Fruit fly (Drosophila melanogaster) whole organism, embryonic: ENCODE results near the gene ATP7.

Source experiments
- Adf1 ChIP-seq: fragments of 200-800 bp; sonication (Bioruptor generic); IDR thresholded peaks from 2 replicates; pipeline ENCODE4 v1.3.6; 2022; ENCODE audit warnings: missing biosample characterization, missing genetic modification characterization
- Atf3 ChIP-seq: fragments of 200-800 bp; sonication (Bioruptor generic); optimal IDR thresholded peaks from 3 replicates; lab custom pipeline; 2016; ENCODE audit warnings: missing biosample characterization, missing genetic modification characterization
- CG11695 ChIP-seq: fragments of 200-800 bp; sonication (Bioruptor generic); IDR thresholded peaks from 3 replicates; pipeline ENCODE4 v1.3.6; 2022; ENCODE audit warnings: missing biosample characterization, missing genetic modification characterization
- CG15479 ChIP-seq: fragments of 200-800 bp; sonication (Bioruptor generic); optimal IDR thresholded peaks from 3 replicates; lab custom pipeline; 2019; ENCODE audit warnings: missing biosample characterization, mild to moderate bottlenecking, missing genetic modification characterization, moderate library complexity
- CG15696 ChIP-seq: fragments of 200-800 bp; sonication (Bioruptor generic); optimal IDR thresholded peaks from 2 replicates; lab custom pipeline; 2019; ENCODE audit warnings: missing biosample characterization, mild to moderate bottlenecking, missing genetic modification characterization, moderate library complexity
- CG16813 ChIP-seq: fragments of 200-800 bp; sonication (Bioruptor generic); IDR thresholded peaks from 3 replicates; pipeline ENCODE4 v1.3.6; 2022; ENCODE audit warnings: missing biosample characterization, missing genetic modification characterization; ENCODE audit not compliant: partially characterized antibody
- CG30403 ChIP-seq: fragments of 200-800 bp; sonication (Bioruptor generic); optimal IDR thresholded peaks from 3 replicates; lab custom pipeline; 2016; ENCODE audit warnings: missing biosample characterization, missing genetic modification characterization
- CG3407 ChIP-seq: fragments of 200-800 bp; sonication (Bioruptor generic); optimal IDR thresholded peaks from 2 replicates; lab custom pipeline; 2018; ENCODE audit warnings: missing biosample characterization, mild to moderate bottlenecking, missing genetic modification characterization
- CG34422 ChIP-seq: fragments of 200-800 bp; sonication (Bioruptor generic); IDR thresholded peaks from 3 replicates; pipeline ENCODE4 v1.3.6; 2022; ENCODE audit warnings: missing biosample characterization, missing genetic modification characterization
- CG3847 ChIP-seq: fragments of 200-800 bp; sonication (Bioruptor generic); IDR thresholded peaks from 2 replicates; pipeline ENCODE4 v1.3.6; 2022; ENCODE audit warnings: missing biosample characterization, missing genetic modification characterization
- CG4328 ChIP-seq: fragments of 200-800 bp; sonication (Bioruptor generic); optimal IDR thresholded peaks from 3 replicates; lab custom pipeline; 2017; ENCODE audit warnings: missing biosample characterization, missing genetic modification reagents, missing genetic modification characterization
- CG6654 ChIP-seq: fragments of 200-800 bp; sonication (Bioruptor generic); optimal IDR thresholded peaks from 2 replicates; lab custom pipeline; 2017; ENCODE audit warnings: missing biosample characterization, mild to moderate bottlenecking, missing genetic modification characterization
- CG7745 ChIP-seq: fragments of 200-800 bp; sonication (Bioruptor generic); optimal IDR thresholded peaks from 2 replicates; lab custom pipeline; 2018; ENCODE audit warnings: missing biosample characterization, mild to moderate bottlenecking, missing genetic modification characterization, moderate library complexity
- CG7839 ChIP-seq: fragments of 200-800 bp; sonication (Bioruptor generic); optimal IDR thresholded peaks from 3 replicates; lab custom pipeline; 2018; ENCODE audit warnings: missing biosample characterization, mild to moderate bottlenecking, missing genetic modification characterization, moderate library complexity
- CG7987 ChIP-seq: fragments of 200-800 bp; sonication (Bioruptor generic); optimal IDR thresholded peaks from 2 replicates; lab custom pipeline; 2018; ENCODE audit warnings: missing biosample characterization, mild to moderate bottlenecking, missing genetic modification characterization, moderate library complexity
- CG8359 ChIP-seq: fragments of 200-800 bp; sonication (Bioruptor generic); optimal IDR thresholded peaks from 2 replicates; lab custom pipeline; 2017; ENCODE audit warnings: missing biosample characterization, mild to moderate bottlenecking, missing genetic modification characterization, borderline replicate concordance
- CG8924 ChIP-seq: fragments of 200-800 bp; optimal IDR thresholded peaks from 3 replicates; lab custom pipeline; 2019; ENCODE audit warnings: missing biosample characterization, mild to moderate bottlenecking, missing genetic modification characterization, moderate library complexity
- D ChIP-seq, 2 experiments: fragments of 200-800 bp in 1 of 2; fragments of >200 bp in 1 of 2; sonication (Bioruptor generic) in 1 of 2; optimal IDR thresholded peaks; 2 replicates in 1 of 2; 3 replicates in 1 of 2; lab custom pipeline; 2017; ENCODE audit warnings: mild to moderate bottlenecking in 1 of 2, missing biosample characterization in 1 of 2, missing genetic modification characterization in 1 of 2, missing genetic modification reagents in 1 of 2
- Dll ChIP-seq: fragments of 200-800 bp; sonication (Bioruptor generic); IDR thresholded peaks from 4 replicates; pipeline ENCODE4 v1.3.6; 2022; ENCODE audit warnings: missing biosample characterization, missing genetic modification characterization; ENCODE audit not compliant: partially characterized antibody
- ERR ChIP-seq: fragments of 200-800 bp; sonication (Bioruptor generic); optimal IDR thresholded peaks from 2 replicates; lab custom pipeline; 2016; ENCODE audit warnings: missing biosample characterization, missing genetic modification characterization
- H15 ChIP-seq: fragments of 200-800 bp; sonication (Bioruptor generic); IDR thresholded peaks from 3 replicates; pipeline ENCODE4 v1.3.6; 2022; ENCODE audit warnings: missing biosample characterization, missing genetic modification characterization
- HHEX ChIP-seq: fragments of 200-800 bp; sonication (Bioruptor generic); optimal IDR thresholded peaks from 3 replicates; lab custom pipeline; 2017; ENCODE audit warnings: missing biosample characterization, mild to moderate bottlenecking, missing genetic modification characterization, missing genetic modification reagents
- HLHmδ ChIP-seq: fragments of 200-800 bp; sonication (Bioruptor generic); optimal IDR thresholded peaks from 2 replicates; lab custom pipeline; 2018; ENCODE audit warnings: missing biosample characterization, mild to moderate bottlenecking, missing genetic modification characterization, moderate library complexity
- Hr78 ChIP-seq, 2 experiments: fragments of 200-800 bp in 1 of 2; fragments of >200 bp in 1 of 2; sonication (Bioruptor generic) in 1 of 2; optimal IDR thresholded peaks; 2 replicates each; lab custom pipeline; 2017 to 2019; ENCODE audit warnings: missing biosample characterization in 2 of 2, missing genetic modification characterization in 2 of 2, mild to moderate bottlenecking in 1 of 2, moderate library complexity in 1 of 2
- Lpt ChIP-seq: fragments of >200 bp; optimal IDR thresholded peaks from 2 replicates; lab custom pipeline; 2018; ENCODE audit warnings: missing biosample characterization, missing genetic modification characterization
- Opbp ChIP-seq: fragments of 200-800 bp; sonication (Bioruptor generic); IDR thresholded peaks from 3 replicates; pipeline ENCODE4 v1.3.6; 2022; ENCODE audit warnings: missing biosample characterization, missing genetic modification characterization; ENCODE audit not compliant: partially characterized antibody
- Poxn ChIP-seq: fragments of 200-800 bp; sonication (Bioruptor generic); IDR thresholded peaks from 2 replicates; pipeline ENCODE4 v1.3.6; 2022; ENCODE audit warnings: missing biosample characterization, missing genetic modification characterization
- Rfx ChIP-seq: fragments of 200-800 bp; sonication (Bioruptor generic); IDR thresholded peaks from 2 replicates; pipeline ENCODE4 v1.3.6; 2022; ENCODE audit warnings: missing biosample characterization, missing genetic modification characterization
- Trl ChIP-seq, 3 experiments: fragments of >200 bp in 2 of 3; fragments of 200-800 bp in 1 of 3; sonication (Bioruptor generic) in 1 of 3; optimal IDR thresholded peaks; 2 replicates in 1 of 3; 3 replicates in 2 of 3; lab custom pipeline; 2016 to 2017; ENCODE audit warnings: missing biosample characterization in 1 of 3, missing genetic modification characterization in 1 of 3
- YL-1 ChIP-seq: fragments of 200-800 bp; sonication (Bioruptor generic); optimal IDR thresholded peaks from 3 replicates; lab custom pipeline; 2017; ENCODE audit warnings: missing biosample characterization, mild to moderate bottlenecking, missing genetic modification characterization
- ac ChIP-seq: fragments of 200-800 bp; sonication (Bioruptor generic); optimal IDR thresholded peaks from 3 replicates; lab custom pipeline; 2017; ENCODE audit warnings: missing biosample characterization, mild to moderate bottlenecking, missing genetic modification characterization
- ara ChIP-seq: fragments of 200-800 bp; sonication (Bioruptor generic); IDR thresholded peaks from 2 replicates; pipeline ENCODE4 v1.3.6; 2022; ENCODE audit warnings: missing biosample characterization, missing genetic modification characterization
- btn ChIP-seq: fragments of 200-800 bp; sonication (Bioruptor generic); optimal IDR thresholded peaks from 2 replicates; lab custom pipeline; 2016; ENCODE audit warnings: missing biosample characterization, missing genetic modification characterization
- crc ChIP-seq: fragments of 200-800 bp; sonication (Bioruptor generic); optimal IDR thresholded peaks from 2 replicates; lab custom pipeline; 2016; ENCODE audit warnings: missing biosample characterization, missing genetic modification characterization
- crp ChIP-seq, 2 experiments: fragments of 200-800 bp; sonication (Bioruptor generic); optimal IDR thresholded peaks; 2 replicates in 1 of 2; 3 replicates in 1 of 2; lab custom pipeline; 2017; ENCODE audit warnings: missing biosample characterization in 2 of 2, missing genetic modification characterization in 2 of 2, mild to moderate bottlenecking in 1 of 2, moderate library complexity in 1 of 2
- dan ChIP-seq: fragments of 200-800 bp; sonication (Bioruptor generic); IDR thresholded peaks from 2 replicates; pipeline ENCODE4 v1.3.6; 2022; ENCODE audit warnings: missing biosample characterization, missing genetic modification characterization
- eyg ChIP-seq: fragments of 200-800 bp; sonication (Bioruptor generic); optimal IDR thresholded peaks from 3 replicates; lab custom pipeline; 2016; ENCODE audit warnings: missing biosample characterization, missing genetic modification characterization
- gsb-n ChIP-seq: fragments of 200-800 bp; sonication (Bioruptor generic); optimal IDR thresholded peaks from 3 replicates; lab custom pipeline; 2018; ENCODE audit warnings: missing biosample characterization, mild to moderate bottlenecking, missing genetic modification characterization
- h ChIP-seq: fragments of >200 bp; optimal IDR thresholded peaks from 2 replicates; lab custom pipeline; 2017
- nerfin-1 ChIP-seq: fragments of 200-800 bp; sonication (Bioruptor generic); optimal IDR thresholded peaks from 3 replicates; lab custom pipeline; 2019; ENCODE audit warnings: missing biosample characterization, mild to moderate bottlenecking, missing genetic modification characterization, moderate library complexity
- pan ChIP-seq, 4 experiments: fragments of >200 bp in 3 of 4; fragments of 200-800 bp in 1 of 4; sonication (Bioruptor generic) in 1 of 4; optimal IDR thresholded peaks in 3 of 4; IDR thresholded peaks in 1 of 4; 2 replicates each; pipeline versions ENCODE4 v1.3.6 to Lab custom; 2017 to 2022; ENCODE audit warnings: missing biosample characterization in 2 of 4, missing genetic modification characterization in 2 of 4, mixed read lengths in 1 of 4
- pita ChIP-seq: fragments of 200-800 bp; sonication (Bioruptor generic); optimal IDR thresholded peaks from 2 replicates; lab custom pipeline; 2017; ENCODE audit warnings: missing biosample characterization, mild to moderate bottlenecking, missing genetic modification characterization
- pzg ChIP-seq: fragments of 200-800 bp; sonication (Bioruptor generic); optimal IDR thresholded peaks from 3 replicates; lab custom pipeline; 2018; ENCODE audit warnings: missing biosample characterization, mild to moderate bottlenecking, missing genetic modification characterization, moderate library complexity
- rib ChIP-seq: fragments of 200-800 bp; sonication (Bioruptor generic); IDR thresholded peaks from 2 replicates; pipeline ENCODE4 v1.3.6; 2022; ENCODE audit warnings: missing biosample characterization, missing genetic modification characterization
- sim ChIP-seq: fragments of 200-800 bp; sonication (Bioruptor generic); IDR thresholded peaks from 2 replicates; pipeline ENCODE4 v1.3.6; 2022; ENCODE audit warnings: missing biosample characterization, missing genetic modification characterization
- trem ChIP-seq: fragments of 200-800 bp; optimal IDR thresholded peaks from 3 replicates; lab custom pipeline; 2019; ENCODE audit warnings: missing biosample characterization, mild to moderate bottlenecking, missing genetic modification characterization, moderate library complexity
- vnd ChIP-seq: fragments of 200-800 bp; sonication (Bioruptor generic); IDR thresholded peaks from 3 replicates; pipeline ENCODE4 v1.3.6; 2022; ENCODE audit warnings: missing biosample characterization, missing genetic modification characterization; ENCODE audit not compliant: partially characterized antibody
- vvl ChIP-seq: fragments of 200-800 bp; sonication (Bioruptor generic); IDR thresholded peaks from 2 replicates; pipeline ENCODE4 v1.3.6; 2022; ENCODE audit warnings: missing biosample characterization, missing genetic modification characterization

Gene ATP7

DNA sequence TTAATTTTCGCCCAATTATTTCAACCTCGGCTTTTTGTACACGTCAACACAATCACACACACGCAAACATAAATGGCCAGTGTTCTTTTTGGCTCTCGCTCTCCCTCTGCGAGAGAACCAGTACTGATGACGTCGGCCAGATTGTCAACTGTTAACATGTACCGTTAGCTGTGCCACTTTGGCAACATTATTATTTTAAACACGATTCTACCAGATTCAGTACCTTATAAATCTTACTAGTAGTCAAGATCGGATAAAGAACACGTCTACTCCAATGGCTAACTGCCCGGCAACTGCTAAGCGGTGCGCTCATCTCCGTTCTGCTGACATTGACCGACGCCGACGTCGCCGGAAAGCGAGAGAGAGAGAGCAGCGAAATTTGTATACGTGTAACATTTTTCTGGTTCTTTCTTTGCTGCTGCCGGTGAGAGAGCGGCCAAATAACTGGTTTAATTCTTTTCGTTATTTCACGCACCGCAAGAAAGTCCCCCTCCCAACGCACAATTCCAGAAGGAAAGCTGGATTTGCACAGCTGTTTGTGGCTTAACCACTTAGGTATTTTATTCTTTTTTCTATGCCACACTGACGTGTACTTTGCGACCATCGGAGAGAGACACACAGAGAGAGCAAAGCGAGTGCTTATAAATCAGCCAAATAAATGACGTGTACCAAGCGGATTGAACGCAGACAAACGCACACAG is 49.6 kb upstream of the ATP7 start (continued):
- TF ChIP-seq eyg (GFP tag; lab: Kevin White, UChicago) (no peak), CG15696 (tag; lab: Kevin White, UChicago) (no peak), YL-1 (peak; percentile 29), pzg (GFP tag; lab: Kevin White, UChicago) (peak; percentile 12), CG30403 (GFP tag; lab: Kevin White, UChicago) (no peak), HLHmδ (no peak), pita (GFP tag; lab: Kevin White, UChicago) (no peak), trem (tag; lab: Kevin White, UChicago) (no peak), Atf3 (GFP tag; lab: Kevin White, UChicago) (no peak), sim (GFP tag; lab: Robert Waterston, UW) (no peak), CG16813 (GFP tag; lab: Robert Waterston, UW) (no peak), h (lab: Kevin White, UChicago) (no peak), pan (optimal IDR thresholded peaks at IDR 0.05; lab: Kevin White, UChicago) (no peak), pan (GFP tag; optimal IDR thresholded peaks at IDR 0.05 in 1 of 2, IDR thresholded peaks at IDR 0.05 in 1 of 2) (no peak), Lpt (GFP tag; lab: Kevin White, UChicago) (no peak), CG8924 (tag; lab: Kevin White, UChicago) (no peak), CG6654 (GFP tag; lab: Kevin White, UChicago) (no peak), CG7745 (tag; lab: Kevin White, UChicago) (no peak), vvl (no peak), HHEX (GFP tag; lab: Kevin White, UChicago) (no peak), CG7987 (GFP tag; lab: Kevin White, UChicago) (no peak), ara (no peak), nerfin-1 (tag; lab: Kevin White, UChicago) (no peak), ac (no peak), CG3407 (GFP tag; lab: Kevin White, UChicago) (no peak), CG34422 (no peak; the same call in 2 of the 3 replicates), Trl (optimal IDR thresholded peaks at IDR 0.05; lab: Kevin White, UChicago) (peak; percentile 71 to 87), Trl (GFP tag; optimal IDR thresholded peaks at IDR 0.05; lab: Kevin White, UChicago) (peak; percentile 51), btn (no peak), ERR (GFP tag; lab: Kevin White, UChicago) (no peak), rib (GFP tag; lab: Robert Waterston, UW) (no peak), Rfx (GFP tag; lab: Robert Waterston, UW) (no peak), CG11695 (no peak), dan (GFP tag; lab: Robert Waterston, UW) (no peak), Hr78 (GFP tag; optimal IDR thresholded peaks at IDR 0.05; lab: Kevin White, UChicago) (no peak), CG7839 (tag; lab: Kevin White, UChicago) (no peak), vnd (GFP tag; lab: Robert Waterston, UW) (no peak), CG4328 (no peak), CG15479 (no peak), Poxn (GFP tag; lab: Robert Waterston, UW) (no peak), H15 (GFP tag; lab: Robert Waterston, UW) (no peak), crc (no peak), crp (GFP tag; optimal IDR thresholded peaks at IDR 0.05; lab: Kevin White, UChicago) (peak in 1 of 2 experiments; percentile 32), CG3847 (GFP tag; lab: Robert Waterston, UW) (no peak), CG8359 (GFP tag; lab: Kevin White, UChicago) (no peak), D (optimal IDR thresholded peaks at IDR 0.05; lab: Kevin White, UChicago) (no peak), D (GFP tag; optimal IDR thresholded peaks at IDR 0.05; lab: Kevin White, UChicago) (no peak), gsb-n (tag; lab: Kevin White, UChicago) (no peak), Adf1 (peak; percentile 79), Opbp (GFP tag; lab: Robert Waterston, UW) (no peak), Dll (no peak)
